Fruit fly (Drosophila melanogaster): ENCODE data around the gene I-3.

DNA sequence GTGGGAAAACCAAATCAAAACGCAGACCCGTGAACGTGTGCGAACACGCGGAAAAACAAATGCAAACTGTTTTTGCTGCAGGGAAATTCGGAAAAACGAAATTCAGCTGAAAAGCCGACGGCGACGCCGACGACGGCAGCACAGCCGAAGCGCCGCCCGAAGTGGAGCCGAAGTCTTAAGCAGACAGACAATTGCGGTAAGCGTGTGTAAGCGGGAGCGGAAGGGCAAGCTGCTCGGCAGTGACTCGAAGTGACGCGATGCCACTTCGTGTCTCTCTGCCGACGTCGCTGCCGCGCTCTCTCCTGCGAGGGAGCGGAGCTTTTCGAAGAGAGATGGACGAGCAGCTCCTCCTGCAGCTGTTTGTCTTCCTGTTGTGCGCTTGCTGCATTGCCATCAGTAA lies 42.5 kb upstream of the I-3 start:
- no peak for TF ChIP-seq CG12605 (GFP tag; IDR thresholded peaks at IDR 0.05)
- TF ChIP-seq CG13204 (GFP tag; optimal IDR thresholded peaks at IDR 0.05), result no peak
